Worm (Caenorhabditis elegans) whole organism, L3 larva: Measurements from ENCODE around the gene R07E3.1.

Experiments
- elt-3 ChIP-seq, 3 experiments: fragments of 150-350 bp in 1 of 3; sonication (generic microtip) in 2 of 3; optimal IDR thresholded peaks; 2 replicates in 2 of 3; 4 replicates in 1 of 3; lab custom pipeline; 2014 to 2017; ENCODE audit warnings: missing biosample characterization in 3 of 3, missing genetic modification characterization in 3 of 3
- fkh-10 ChIP-seq: sonication (generic microtip); optimal IDR thresholded peaks from 2 replicates; lab custom pipeline; 2017; ENCODE audit warnings: missing biosample characterization, missing genetic modification reagents, missing genetic modification characterization
- jun-1 ChIP-seq: fragments of 150-350 bp; optimal IDR thresholded peaks from 2 replicates; lab custom pipeline; 2014; ENCODE audit warnings: missing biosample characterization, missing genetic modification reagents, missing genetic modification characterization
- pha-4 ChIP-seq: fragments of 150-350 bp; optimal IDR thresholded peaks from 2 replicates; lab custom pipeline; 2014; ENCODE audit warnings: missing biosample characterization, missing genetic modification reagents, missing genetic modification characterization
- sea-2 ChIP-seq: fragments of 150-350 bp; sonication (generic microtip); optimal IDR thresholded peaks from 4 replicates; lab custom pipeline; 2014; ENCODE audit warnings: missing biosample characterization, missing genetic modification reagents, missing genetic modification characterization
- zag-1 ChIP-seq: fragments of 150-350 bp; optimal IDR thresholded peaks from 2 replicates; lab custom pipeline; 2014; ENCODE audit warnings: missing biosample characterization, missing genetic modification characterization

ce11 chrX:10336138-10336537, 4.8 kb downstream of the R07E3.1 start, which contains the start of gene idpa-3:
- TF ChIP-seq zag-1 (tag; lab: Kevin White, UChicago): no peak
- TF ChIP-seq pha-4: no peak
- TF ChIP-seq jun-1 (tag; lab: Kevin White, UChicago): no peak
- TF ChIP-seq sea-2 (GFP tag; lab: Kevin White, UChicago): no peak
- TF ChIP-seq fkh-10 (GFP tag; lab: Kevin White, UChicago): no peak
- no peak for TF ChIP-seq elt-3 (tag; optimal IDR thresholded peaks at IDR 0.05; lab: Kevin White, UChicago)
